Worm (Caenorhabditis elegans): ENCODE results near the gene oac-23.

Gene oac-23

ce11 chrIV:3864944-3865343 lies 16.3 kb upstream of the oac-23 start, which contains the start of gene aat-8:
aat-8 (minus strand) TSS chrIV:3865044.
- TF ChIP-seq cog-1 (tag; optimal IDR thresholded peaks at IDR 0.05) (no peak), med-1 (GFP tag; optimal IDR thresholded peaks at IDR 0.05; ENCODE audit: insufficient read depth) (no peak), T22C8.4 (GFP tag; IDR thresholded peaks at IDR 0.05) (no peak), ref-1 (GFP tag; conservative IDR thresholded peaks at IDR 0.05) (no peak), tab-1 (GFP tag; IDR thresholded peaks at IDR 0.05) (no peak), klf-2 (GFP tag; conservative IDR thresholded peaks at IDR 0.05) (no peak), ztf-23 (GFP tag; IDR thresholded peaks at IDR 0.05) (no peak), ztf-29 (GFP tag; IDR thresholded peaks at IDR 0.05) (no peak), flt-1 (GFP tag; IDR thresholded peaks at IDR 0.05) (no peak)

- TF ChIP-seq ztf-29 (GFP tag; IDR thresholded peaks at IDR 0.05) (no peak), cog-1 (tag; optimal IDR thresholded peaks at IDR 0.05) (no peak), tab-1 (GFP tag; IDR thresholded peaks at IDR 0.05) (no peak), flt-1 (GFP tag; IDR thresholded peaks at IDR 0.05) (no peak), klf-2 (GFP tag; conservative IDR thresholded peaks at IDR 0.05) (no peak), ztf-23 (GFP tag; IDR thresholded peaks at IDR 0.05) (no peak), med-1 (GFP tag; optimal IDR thresholded peaks at IDR 0.05; ENCODE audit: insufficient read depth) (no peak), ref-1 (GFP tag; conservative IDR thresholded peaks at IDR 0.05) (no peak), T22C8.4 (GFP tag; IDR thresholded peaks at IDR 0.05) (no peak)
These were observed 15.2 kb upstream of the oac-23 start for ce11 chrIV:3866018-3866417.

ce11 chrIV:3867252-3867651 lies 14.0 kb upstream of the oac-23 start, which contains the start of gene F37C4.4:
F37C4.4 (plus strand) TSS chrIV:3867309.
- TF ChIP-seq ztf-29 (GFP tag; IDR thresholded peaks at IDR 0.05) (no peak), ztf-23 (GFP tag; IDR thresholded peaks at IDR 0.05) (no peak), med-1 (GFP tag; optimal IDR thresholded peaks at IDR 0.05; ENCODE audit: insufficient read depth) (no peak), T22C8.4 (GFP tag; IDR thresholded peaks at IDR 0.05) (no peak), tab-1 (GFP tag; IDR thresholded peaks at IDR 0.05) (no peak), klf-2 (GFP tag; conservative IDR thresholded peaks at IDR 0.05) (no peak)

ce11 chrIV:3869875-3870274 lies 11.4 kb upstream of the oac-23 start:
- no peak for TF ChIP-seq med-1 (GFP tag; optimal IDR thresholded peaks at IDR 0.05; ENCODE audit: insufficient read depth)
- TF ChIP-seq tab-1 (GFP tag; IDR thresholded peaks at IDR 0.05), result no peak
- no peak for TF ChIP-seq flt-1 (GFP tag; IDR thresholded peaks at IDR 0.05)
- no peak for TF ChIP-seq ref-1 (GFP tag; conservative IDR thresholded peaks at IDR 0.05)
- no peak for TF ChIP-seq cog-1 (tag; optimal IDR thresholded peaks at IDR 0.05)
- TF ChIP-seq klf-2 (GFP tag; conservative IDR thresholded peaks at IDR 0.05), result no peak
- no peak for TF ChIP-seq ztf-23 (GFP tag; IDR thresholded peaks at IDR 0.05)
- TF ChIP-seq ztf-29 (GFP tag; IDR thresholded peaks at IDR 0.05), result no peak
- no peak for TF ChIP-seq T22C8.4 (GFP tag; IDR thresholded peaks at IDR 0.05)

ce11 chrIV:3873195-3873594 lies 8.0 kb upstream of the oac-23 start:
- TF ChIP-seq ztf-23 (GFP tag; IDR thresholded peaks at IDR 0.05) (no peak), med-1 (GFP tag; optimal IDR thresholded peaks at IDR 0.05; ENCODE audit: insufficient read depth) (no peak), ztf-29 (GFP tag; IDR thresholded peaks at IDR 0.05) (no peak), T22C8.4 (GFP tag; IDR thresholded peaks at IDR 0.05) (no peak)

- TF ChIP-seq ztf-23 (GFP tag; IDR thresholded peaks at IDR 0.05) (no peak), med-1 (GFP tag; optimal IDR thresholded peaks at IDR 0.05; ENCODE audit: insufficient read depth) (no peak), ref-1 (GFP tag; conservative IDR thresholded peaks at IDR 0.05) (no peak), T22C8.4 (GFP tag; IDR thresholded peaks at IDR 0.05) (no peak), klf-2 (GFP tag; conservative IDR thresholded peaks at IDR 0.05) (no peak), flt-1 (GFP tag; IDR thresholded peaks at IDR 0.05) (no peak), tab-1 (GFP tag; IDR thresholded peaks at IDR 0.05) (no peak)
These were observed 7.5 kb upstream of the oac-23 start, which contains the start of gene F37C4.5 for ce11 chrIV:3873706-3874105. F37C4.5 (minus strand) TSS chrIV:3873806.

- TF ChIP-seq med-1 (GFP tag; optimal IDR thresholded peaks at IDR 0.05; ENCODE audit: insufficient read depth) (no peak), ztf-29 (GFP tag; IDR thresholded peaks at IDR 0.05) (no peak), tab-1 (GFP tag; IDR thresholded peaks at IDR 0.05) (no peak), T22C8.4 (GFP tag; IDR thresholded peaks at IDR 0.05) (no peak), cog-1 (tag; optimal IDR thresholded peaks at IDR 0.05) (no peak), ref-1 (GFP tag; conservative IDR thresholded peaks at IDR 0.05) (no peak)
These were observed 6.8 kb upstream of the oac-23 start for ce11 chrIV:3874417-3874816.

ce11 chrIV:3875260-3875659 lies 6.0 kb upstream of the oac-23 start:
- TF ChIP-seq cog-1 (tag; optimal IDR thresholded peaks at IDR 0.05) (no peak), T22C8.4 (GFP tag; IDR thresholded peaks at IDR 0.05) (no peak), ztf-23 (GFP tag; IDR thresholded peaks at IDR 0.05) (no peak), flt-1 (GFP tag; IDR thresholded peaks at IDR 0.05) (no peak), ztf-29 (GFP tag; IDR thresholded peaks at IDR 0.05) (no peak), ref-1 (GFP tag; conservative IDR thresholded peaks at IDR 0.05) (no peak), klf-2 (GFP tag; conservative IDR thresholded peaks at IDR 0.05) (no peak), med-1 (GFP tag; optimal IDR thresholded peaks at IDR 0.05; ENCODE audit: insufficient read depth) (no peak), tab-1 (GFP tag; IDR thresholded peaks at IDR 0.05) (no peak)

ce11 chrIV:3876955-3877354 lies 4.3 kb upstream of the oac-23 start:
- no peak for TF ChIP-seq cog-1 (tag; optimal IDR thresholded peaks at IDR 0.05)
- TF ChIP-seq T22C8.4 (GFP tag; IDR thresholded peaks at IDR 0.05), result no peak
- no peak for TF ChIP-seq flt-1 (GFP tag; IDR thresholded peaks at IDR 0.05)
- no peak for TF ChIP-seq med-1 (GFP tag; optimal IDR thresholded peaks at IDR 0.05; ENCODE audit: insufficient read depth)
- no peak for TF ChIP-seq ztf-29 (GFP tag; IDR thresholded peaks at IDR 0.05)
- TF ChIP-seq klf-2 (GFP tag; conservative IDR thresholded peaks at IDR 0.05), result no peak
- TF ChIP-seq tab-1 (GFP tag; IDR thresholded peaks at IDR 0.05), result no peak
- no peak for TF ChIP-seq ref-1 (GFP tag; conservative IDR thresholded peaks at IDR 0.05)
- TF ChIP-seq ztf-23 (GFP tag; IDR thresholded peaks at IDR 0.05), result no peak

ce11 chrIV:3878283-3878938 lies 2.8 kb upstream of the oac-23 start, which contains the start of gene F37C4.6:
F37C4.6 (minus strand) TSS chrIV:3878333.
- no peak for TF ChIP-seq tab-1 (GFP tag; IDR thresholded peaks at IDR 0.05)
- TF ChIP-seq flt-1 (GFP tag; IDR thresholded peaks at IDR 0.05), result no peak
- no peak for TF ChIP-seq ztf-29 (GFP tag; IDR thresholded peaks at IDR 0.05)
- TF ChIP-seq T22C8.4 (GFP tag; IDR thresholded peaks at IDR 0.05), result no peak
- no peak for TF ChIP-seq cog-1 (tag; optimal IDR thresholded peaks at IDR 0.05)
- TF ChIP-seq ref-1 (GFP tag; conservative IDR thresholded peaks at IDR 0.05), result no peak
- no peak for TF ChIP-seq klf-2 (GFP tag; conservative IDR thresholded peaks at IDR 0.05)
- no peak for TF ChIP-seq ztf-23 (GFP tag; IDR thresholded peaks at IDR 0.05)
- no peak for TF ChIP-seq med-1 (GFP tag; optimal IDR thresholded peaks at IDR 0.05; ENCODE audit: insufficient read depth)
